Worm (Caenorhabditis elegans): ENCODE results near the gene sre-9.

ce11 chrV:3851760-3852159, 43.0 kb upstream of the sre-9 start:
- TF ChIP-seq sem-4 (tag; optimal IDR thresholded peaks at IDR 0.05) (no peak), R02D3.7 (tag; optimal IDR thresholded peaks at IDR 0.05) (no peak), snpc-4 (tag; optimal IDR thresholded peaks at IDR 0.05) (no peak), nhr-77 (tag; optimal IDR thresholded peaks at IDR 0.05) (no peak), ama-1 (optimal IDR thresholded peaks at IDR 0.05) (no peak), lsy-2 (tag; optimal IDR thresholded peaks at IDR 0.05) (no peak), lin-13 (GFP tag; optimal IDR thresholded peaks at IDR 0.05) (no peak), ztf-11 (tag; optimal IDR thresholded peaks at IDR 0.05) (no peak), nhr-237 (tag; optimal IDR thresholded peaks at IDR 0.05) (no peak), fos-1 (tag; optimal IDR thresholded peaks at IDR 0.05) (peak; percentile 86)

Data from whole organism, L2 larva.